Fruit fly (Drosophila melanogaster) whole organism, embryonic: Measurements from ENCODE around the gene CG43060.

Experiments used
- Aef1 ChIP-seq: fragments of 200-800 bp; sonication (Bioruptor generic); IDR thresholded peaks from 3 replicates; pipeline ENCODE4 v1.3.6; 2022; ENCODE audit warnings: missing biosample characterization, missing genetic modification characterization
- CG1024 ChIP-seq: fragments of 200-800 bp; sonication (Bioruptor generic); IDR thresholded peaks from 2 replicates; pipeline ENCODE4 v1.3.6; 2022; ENCODE audit warnings: missing biosample characterization, missing genetic modification characterization
- CG11398 ChIP-seq: fragments of 200-800 bp; sonication (Bioruptor generic); optimal IDR thresholded peaks from 2 replicates; lab custom pipeline; 2016; ENCODE audit warnings: missing biosample characterization, missing genetic modification characterization
- CG11696 ChIP-seq: fragments of 200-800 bp; sonication (Bioruptor generic); IDR thresholded peaks from 2 replicates; pipeline ENCODE4 v1.3.6; 2022; ENCODE audit warnings: missing biosample characterization, missing genetic modification characterization
- CG12155 ChIP-seq: fragments of 200-800 bp; sonication (Bioruptor generic); optimal IDR thresholded peaks from 3 replicates; lab custom pipeline; 2016; ENCODE audit warnings: missing biosample characterization, missing genetic modification characterization
- CG13123 ChIP-seq: fragments of 200-800 bp; sonication (Bioruptor generic); optimal IDR thresholded peaks from 2 replicates; lab custom pipeline; 2016; ENCODE audit warnings: missing biosample characterization, missing genetic modification characterization
- CG14014 ChIP-seq: fragments of 200-800 bp; sonication (Bioruptor generic); IDR thresholded peaks from 2 replicates; pipeline ENCODE4 v1.3.6; 2022; ENCODE audit warnings: missing biosample characterization, missing genetic modification characterization
- CG14441 ChIP-seq: fragments of 200-800 bp; sonication (Bioruptor generic); IDR thresholded peaks from 2 replicates; pipeline ENCODE4 v1.3.6; 2022; ENCODE audit warnings: missing biosample characterization, missing genetic modification characterization
- CG1529 ChIP-seq: fragments of 200-800 bp; sonication (Bioruptor generic); optimal IDR thresholded peaks from 3 replicates; lab custom pipeline; 2018; ENCODE audit warnings: missing biosample characterization, missing genetic modification characterization
- CG15514 ChIP-seq: fragments of 200-800 bp; sonication (Bioruptor generic); optimal IDR thresholded peaks from 3 replicates; lab custom pipeline; 2017; ENCODE audit warnings: missing biosample characterization, missing genetic modification characterization, mild to moderate bottlenecking, moderate library complexity, missing genetic modification reagents
- CG17359 ChIP-seq: fragments of 200-800 bp; sonication (Bioruptor generic); optimal IDR thresholded peaks from 3 replicates; lab custom pipeline; 2018; ENCODE audit warnings: missing biosample characterization, mild to moderate bottlenecking, missing genetic modification characterization, moderate library complexity
- CG1792 ChIP-seq: fragments of 200-800 bp; sonication (Bioruptor generic); optimal IDR thresholded peaks from 2 replicates; lab custom pipeline; 2016; ENCODE audit warnings: missing biosample characterization, missing genetic modification characterization
- CG3726 ChIP-seq: fragments of 200-800 bp; sonication (Bioruptor generic); IDR thresholded peaks from 3 replicates; pipeline ENCODE4, ENCODE4 v1.3.6; 2022; ENCODE audit warnings: missing biosample characterization, missing genetic modification characterization
- CG5245 ChIP-seq: fragments of 200-800 bp; sonication (Bioruptor generic); optimal IDR thresholded peaks from 3 replicates; lab custom pipeline; 2016; ENCODE audit warnings: missing biosample characterization, missing genetic modification characterization
- CG6272 ChIP-seq: fragments of 200-800 bp; sonication (Bioruptor generic); IDR thresholded peaks from 2 replicates; pipeline ENCODE4 v1.3.6; 2022; ENCODE audit warnings: missing biosample characterization, missing genetic modification characterization
- CG6689 ChIP-seq: fragments of 200-800 bp; sonication (Bioruptor generic); IDR thresholded peaks from 2 replicates; pipeline ENCODE4 v1.3.6; 2022; ENCODE audit warnings: missing biosample characterization, missing genetic modification characterization
- CG6765 ChIP-seq: fragments of 200-800 bp; sonication (Bioruptor generic); optimal IDR thresholded peaks from 3 replicates; lab custom pipeline; 2017; ENCODE audit warnings: missing biosample characterization, mild to moderate bottlenecking, missing genetic modification characterization
- CG9817 ChIP-seq: fragments of 200-800 bp; sonication (Bioruptor generic); optimal IDR thresholded peaks from 2 replicates; lab custom pipeline; 2018; ENCODE audit warnings: missing biosample characterization, mild to moderate bottlenecking, missing genetic modification characterization, moderate library complexity
- D ChIP-seq, 2 experiments: fragments of 200-800 bp in 1 of 2; fragments of >200 bp in 1 of 2; sonication (Bioruptor generic) in 1 of 2; optimal IDR thresholded peaks; 2 replicates in 1 of 2; 3 replicates in 1 of 2; lab custom pipeline; 2017; ENCODE audit warnings: mild to moderate bottlenecking in 1 of 2, missing biosample characterization in 1 of 2, missing genetic modification characterization in 1 of 2, missing genetic modification reagents in 1 of 2
- Dip2 ChIP-seq: fragments of 200-800 bp; sonication (Bioruptor generic); IDR thresholded peaks from 2 replicates; pipeline ENCODE4 v1.3.6; 2022; ENCODE audit warnings: missing biosample characterization, missing genetic modification characterization
- Doc2 ChIP-seq: fragments of 200-800 bp; sonication (Bioruptor generic); IDR thresholded peaks from 2 replicates; pipeline ENCODE4 v1.3.6; 2022; ENCODE audit warnings: missing biosample characterization, missing genetic modification characterization
- Fer3 ChIP-seq: fragments of 200-800 bp; sonication (Bioruptor generic); optimal IDR thresholded peaks from 2 replicates; lab custom pipeline; 2018; ENCODE audit warnings: missing biosample characterization, mild to moderate bottlenecking, missing genetic modification characterization, moderate library complexity
- Gug ChIP-seq: fragments of 200-800 bp; sonication (Bioruptor generic); IDR thresholded peaks from 4 replicates; pipeline ENCODE4 v1.3.6; 2022; ENCODE audit warnings: missing biosample characterization, missing genetic modification characterization
- HLH3B ChIP-seq: fragments of 200-800 bp; sonication (Bioruptor generic); IDR thresholded peaks from 2 replicates; pipeline ENCODE4 v1.3.6; 2022; ENCODE audit warnings: missing biosample characterization, missing genetic modification characterization
- HLH4C ChIP-seq: fragments of 200-800 bp; sonication (Bioruptor generic); IDR thresholded peaks from 3 replicates; pipeline ENCODE4 v1.3.6; 2022; ENCODE audit warnings: missing biosample characterization, missing genetic modification characterization; ENCODE audit not compliant: partially characterized antibody
- HLH54F ChIP-seq: fragments of 200-800 bp; sonication (Bioruptor generic); optimal IDR thresholded peaks from 3 replicates; lab custom pipeline; 2016; ENCODE audit warnings: missing biosample characterization, missing genetic modification characterization
- Hey ChIP-seq: fragments of 200-800 bp; sonication (Bioruptor generic); optimal IDR thresholded peaks from 3 replicates; lab custom pipeline; 2018; ENCODE audit warnings: missing biosample characterization, mild to moderate bottlenecking, missing genetic modification characterization
- Rx ChIP-seq: fragments of 200-800 bp; sonication (Bioruptor generic); IDR thresholded peaks from 2 replicates; pipeline ENCODE4 v1.3.6; 2022; ENCODE audit warnings: missing biosample characterization, missing genetic modification characterization
- Sry-δ ChIP-seq: fragments of 200-800 bp; sonication (Bioruptor generic); optimal IDR thresholded peaks from 2 replicates; lab custom pipeline; 2016; ENCODE audit warnings: missing biosample characterization, missing genetic modification characterization
- YL-1 ChIP-seq: fragments of 200-800 bp; sonication (Bioruptor generic); optimal IDR thresholded peaks from 3 replicates; lab custom pipeline; 2017; ENCODE audit warnings: missing biosample characterization, mild to moderate bottlenecking, missing genetic modification characterization
- ab ChIP-seq: fragments of 200-800 bp; sonication (Bioruptor generic); optimal IDR thresholded peaks from 2 replicates; lab custom pipeline; 2016; ENCODE audit warnings: missing biosample characterization, missing genetic modification characterization
- aop ChIP-seq: fragments of 200-800 bp; sonication (Bioruptor generic); IDR thresholded peaks from 2 replicates; pipeline ENCODE4 v1.3.6; 2022; ENCODE audit warnings: missing biosample characterization, missing genetic modification characterization
- ase ChIP-seq: fragments of 200-800 bp; sonication (Bioruptor generic); IDR thresholded peaks from 3 replicates; pipeline ENCODE4 v1.3.6; 2022; ENCODE audit warnings: missing biosample characterization, missing genetic modification characterization
- az2 ChIP-seq: fragments of 200-800 bp; sonication (Bioruptor generic); optimal IDR thresholded peaks from 3 replicates; lab custom pipeline; 2016; ENCODE audit warnings: missing biosample characterization, missing genetic modification characterization
- bcd ChIP-seq: fragments of 200-800 bp; sonication (Bioruptor generic); optimal IDR thresholded peaks from 2 replicates; lab custom pipeline; 2017; ENCODE audit warnings: missing biosample characterization, mild to moderate bottlenecking, missing genetic modification characterization
- chn ChIP-seq: fragments of 200-800 bp; sonication (Bioruptor generic); optimal IDR thresholded peaks from 2 replicates; lab custom pipeline; 2016; ENCODE audit warnings: missing biosample characterization, missing genetic modification characterization
- crp ChIP-seq, 2 experiments: fragments of 200-800 bp; sonication (Bioruptor generic); optimal IDR thresholded peaks; 2 replicates in 1 of 2; 3 replicates in 1 of 2; lab custom pipeline; 2017; ENCODE audit warnings: missing biosample characterization in 2 of 2, missing genetic modification characterization in 2 of 2, mild to moderate bottlenecking in 1 of 2, moderate library complexity in 1 of 2
- dati ChIP-seq: fragments of 200-800 bp; sonication (Bioruptor generic); IDR thresholded peaks from 2 replicates; pipeline ENCODE4 v1.3.6; 2022; ENCODE audit warnings: missing biosample characterization, missing genetic modification characterization
- ewg ChIP-seq: fragments of 200-800 bp; sonication (Bioruptor generic); optimal IDR thresholded peaks from 3 replicates; lab custom pipeline; 2017; ENCODE audit warnings: mild to moderate bottlenecking, missing biosample characterization, missing genetic modification reagents, missing genetic modification characterization
- exex ChIP-seq: fragments of 200-800 bp; sonication (Bioruptor generic); optimal IDR thresholded peaks from 4 replicates; lab custom pipeline; 2018; ENCODE audit warnings: missing biosample characterization, mild to moderate bottlenecking, missing genetic modification characterization, moderate library complexity
- grn ChIP-seq: fragments of 200-800 bp; sonication (Bioruptor generic); optimal IDR thresholded peaks from 3 replicates; lab custom pipeline; 2017; ENCODE audit warnings: missing biosample characterization, missing genetic modification characterization
- hth ChIP-seq: fragments of >200 bp; optimal IDR thresholded peaks from 2 replicates; lab custom pipeline; 2017; ENCODE audit warnings: inconsistent platforms
- jumu ChIP-seq: fragments of 200-800 bp; sonication (Bioruptor generic); optimal IDR thresholded peaks from 3 replicates; lab custom pipeline; 2016; ENCODE audit warnings: missing biosample characterization, missing genetic modification characterization
- schlank ChIP-seq: fragments of 200-800 bp; sonication (Bioruptor generic); optimal IDR thresholded peaks from 2 replicates; lab custom pipeline; 2018; ENCODE audit warnings: missing biosample characterization, mild to moderate bottlenecking, missing genetic modification characterization
- seq ChIP-seq: fragments of 200-800 bp; sonication (Bioruptor generic); IDR thresholded peaks from 2 replicates; pipeline ENCODE4 v1.3.6; 2022; ENCODE audit warnings: missing biosample characterization, missing genetic modification characterization
- sna ChIP-seq: fragments of 200-800 bp; sonication (Bioruptor generic); IDR thresholded peaks from 2 replicates; pipeline ENCODE4 v1.3.6; 2022; ENCODE audit warnings: missing biosample characterization, missing genetic modification characterization; ENCODE audit not compliant: partially characterized antibody
- sob ChIP-seq: fragments of 200-800 bp; sonication (Bioruptor generic); IDR thresholded peaks from 2 replicates; pipeline ENCODE4 v1.3.6; 2022; ENCODE audit warnings: missing biosample characterization, missing genetic modification characterization
- tin ChIP-seq: fragments of 200-800 bp; sonication (Bioruptor generic); optimal IDR thresholded peaks from 3 replicates; lab custom pipeline; 2016; ENCODE audit warnings: missing biosample characterization, missing genetic modification characterization
- tio ChIP-seq: fragments of 200-800 bp; sonication (Bioruptor generic); optimal IDR thresholded peaks from 2 replicates; lab custom pipeline; 2017; ENCODE audit warnings: missing biosample characterization, missing genetic modification characterization, inconsistent platforms
- tna ChIP-seq: fragments of 200-800 bp; sonication (Bioruptor generic); IDR thresholded peaks from 2 replicates; pipeline ENCODE4 v1.3.6; 2022; ENCODE audit warnings: missing biosample characterization, missing genetic modification characterization; ENCODE audit not compliant: partially characterized antibody
- trem ChIP-seq: fragments of 200-800 bp; optimal IDR thresholded peaks from 3 replicates; lab custom pipeline; 2019; ENCODE audit warnings: missing biosample characterization, mild to moderate bottlenecking, missing genetic modification characterization, moderate library complexity
- zf30C ChIP-seq: fragments of 200-800 bp; sonication (Bioruptor generic); optimal IDR thresholded peaks from 3 replicates; lab custom pipeline; 2018; ENCODE audit warnings: missing biosample characterization, mild to moderate bottlenecking, missing genetic modification characterization

The CG43060 gene

DNA sequence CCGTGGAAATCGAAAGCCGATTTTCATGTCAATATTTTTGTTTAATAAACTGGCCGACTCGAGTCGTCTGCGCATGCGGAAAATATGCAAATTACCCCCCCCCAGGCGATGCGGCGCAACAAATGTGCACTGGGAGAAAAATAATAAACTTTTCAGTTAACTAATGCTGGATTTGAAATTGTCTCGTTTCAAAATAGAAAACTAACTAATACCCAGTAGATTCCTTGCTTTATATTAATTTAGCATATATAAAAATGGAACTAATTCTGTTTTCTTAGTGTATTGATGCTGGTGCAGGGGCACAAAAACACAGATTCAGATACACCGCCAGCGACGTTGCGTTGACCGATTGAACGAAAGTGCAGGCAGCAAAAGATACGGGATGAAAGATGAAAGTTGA is 3.1 kb upstream of the CG43060 start (continued):
- no peak for TF ChIP-seq Dip2
- TF ChIP-seq CG6765: no peak
- no peak for TF ChIP-seq zf30C
- no peak for TF ChIP-seq grn (GFP tag; lab: Kevin White, UChicago)
- TF ChIP-seq aop (GFP tag; lab: Robert Waterston, UW): no peak
- TF ChIP-seq Doc2 (GFP tag; lab: Robert Waterston, UW): no peak
- no peak for TF ChIP-seq trem
- no peak for TF ChIP-seq schlank (tag; lab: Kevin White, UChicago)
- peak; percentile 55 for TF ChIP-seq CG1024
- TF ChIP-seq tin: peak; percentile 15
- no peak for TF ChIP-seq crp (GFP tag; optimal IDR thresholded peaks at IDR 0.05; lab: Kevin White, UChicago)
- no peak for TF ChIP-seq ase (GFP tag; lab: Robert Waterston, UW)
- no peak for TF ChIP-seq CG1792
- no peak for TF ChIP-seq jumu (GFP tag; lab: Kevin White, UChicago)
- no peak for TF ChIP-seq CG9817 (tag; lab: Kevin White, UChicago)
- TF ChIP-seq CG5245 (GFP tag; lab: Kevin White, UChicago): peak; percentile 8
- TF ChIP-seq CG17359 (tag; lab: Kevin White, UChicago): peak; percentile 17
- TF ChIP-seq dati (GFP tag; lab: Robert Waterston, UW): no peak
- no peak for TF ChIP-seq CG15514 (GFP tag; lab: Kevin White, UChicago)
- no peak for TF ChIP-seq CG14014 (GFP tag; lab: Robert Waterston, UW)
- TF ChIP-seq Gug (GFP tag; lab: Robert Waterston, UW): no peak
- TF ChIP-seq CG13123 (GFP tag; lab: Kevin White, UChicago): no peak
- no peak for TF ChIP-seq CG14441
- TF ChIP-seq CG11398: no peak
- no peak for TF ChIP-seq Hey (tag; lab: Kevin White, UChicago)
- TF ChIP-seq HLH3B (GFP tag; lab: Robert Waterston, UW): 0 out of 2 replicates have a peak, but pooled peaks have one; percentile 11
- TF ChIP-seq Aef1 (GFP tag; lab: Robert Waterston, UW): no peak
- peak; percentile 11 for TF ChIP-seq az2 (GFP tag; lab: Kevin White, UChicago)
- TF ChIP-seq exex: no peak
- TF ChIP-seq tio: no peak
- TF ChIP-seq CG12155 (GFP tag; lab: Kevin White, UChicago): no peak
- no peak for TF ChIP-seq hth (lab: Kevin White, UChicago)
- TF ChIP-seq HLH54F (GFP tag; lab: Kevin White, UChicago): no peak
- peak; percentile 36; the same call in 1 of the 2 replicates for TF ChIP-seq Rx (GFP tag; lab: Robert Waterston, UW)
- no peak for TF ChIP-seq HLH4C (GFP tag; lab: Robert Waterston, UW)
- no peak for TF ChIP-seq sna
- TF ChIP-seq D (optimal IDR thresholded peaks at IDR 0.05; lab: Kevin White, UChicago): no peak
- peak; percentile 2 for TF ChIP-seq D (GFP tag; optimal IDR thresholded peaks at IDR 0.05; lab: Kevin White, UChicago)
- no peak for TF ChIP-seq YL-1 (GFP tag; lab: Kevin White, UChicago)
- TF ChIP-seq CG6689 (GFP tag; lab: Robert Waterston, UW): 0 out of 2 replicates have a peak, but pooled peaks have one; percentile 22
- no peak for TF ChIP-seq ewg (GFP tag; lab: Kevin White, UChicago)
- TF ChIP-seq Fer3: no peak
- TF ChIP-seq chn (GFP tag; lab: Kevin White, UChicago): no peak
- TF ChIP-seq ab (GFP tag; lab: Kevin White, UChicago): no peak
- TF ChIP-seq bcd (GFP tag; lab: Kevin White, UChicago): no peak
- TF ChIP-seq CG6272 (GFP tag; lab: Robert Waterston, UW): no peak
- TF ChIP-seq sob (GFP tag; lab: Robert Waterston, UW): no peak
- 0 out of 3 replicates have a peak, but pooled peaks have one; percentile 60 for TF ChIP-seq CG3726 (GFP tag; lab: Robert Waterston, UW)
- no peak for TF ChIP-seq Sry-δ (GFP tag; lab: Kevin White, UChicago)
- no peak for TF ChIP-seq CG1529 (GFP tag; lab: Kevin White, UChicago)
- TF ChIP-seq CG11696 (GFP tag; lab: Robert Waterston, UW): no peak
- TF ChIP-seq tna (GFP tag; lab: Robert Waterston, UW): no peak
- no peak for TF ChIP-seq seq (GFP tag; lab: Robert Waterston, UW)
